Worm (Caenorhabditis elegans) whole organism, young adult: Measurements from ENCODE around the gene mlk-1.
"Not testable (repeated sequence)": the region's sequence is repeated elsewhere in the genome, so short reads cannot be mapped to it uniquely, and the experiment has no call there.

Source experiments
- B0035.1 ChIP-seq: sonication (generic microtip); optimal IDR thresholded peaks from 2 replicates; lab custom pipeline; 2016; ENCODE audit warnings: missing genetic modification characterization, mild to moderate bottlenecking, missing compliant biosample characterization, missing genotype, missing genetic modification reagents
- C06A6.2 ChIP-seq: fragments of 200-800 bp; sonication (Bioruptor generic); conservative IDR thresholded peaks from 2 replicates; pipeline ENCODE4 v1.3.6; 2022; ENCODE audit warnings: missing genetic modification characterization, missing compliant biosample characterization
- D2030.7 ChIP-seq: fragments of 200-800 bp; sonication (Bioruptor generic); IDR thresholded peaks from 2 replicates; pipeline ENCODE4 v1.3.6; 2022; ENCODE audit warnings: missing genetic modification reagents, missing genetic modification characterization, missing compliant biosample characterization
- F33H1.4 ChIP-seq: fragments of 200-800 bp; sonication (Bioruptor generic); IDR thresholded peaks from 2 replicates; pipeline ENCODE4 v1.3.6; 2022; ENCODE audit warnings: missing genetic modification reagents, missing genetic modification characterization, missing compliant biosample characterization
- Y53G8AR.9 ChIP-seq: fragments of 200-800 bp; sonication (Bioruptor generic); conservative IDR thresholded peaks from 2 replicates; pipeline ENCODE4 v1.3.6; 2022; ENCODE audit warnings: missing genetic modification reagents, missing genetic modification characterization, missing compliant biosample characterization
- Y56A3A.18 ChIP-seq: fragments of 200-800 bp; sonication (Bioruptor generic); IDR thresholded peaks from 2 replicates; pipeline ENCODE4 v1.3.6; 2022; ENCODE audit warnings: missing genetic modification reagents, missing genetic modification characterization, missing compliant biosample characterization
- Y67H2A.10 ChIP-seq: fragments of 200-800 bp; sonication (Bioruptor generic); conservative IDR thresholded peaks from 2 replicates; pipeline ENCODE4 v1.3.6; 2022; ENCODE audit warnings: missing genetic modification reagents, missing genetic modification characterization, missing compliant biosample characterization
- ama-1 ChIP-seq, 3 experiments: fragments of 150-350 bp in 1 of 3; sonication (generic microtip) in 2 of 3; optimal IDR thresholded peaks; 2 replicates each; lab custom pipeline; 2014 to 2018; ENCODE audit warnings: missing biosample characterization in 2 of 3, missing genetic modification characterization in 2 of 3, missing genetic modification reagents in 2 of 3
- attf-3 ChIP-seq: fragments of 200-800 bp; sonication (Bioruptor generic); conservative IDR thresholded peaks from 2 replicates; pipeline ENCODE4 v1.3.6; 2022; ENCODE audit warnings: missing genetic modification reagents, missing genetic modification characterization, missing compliant biosample characterization
- cebp-1 ChIP-seq, 2 experiments: fragments of 200-800 bp in 1 of 2; sonication (Bioruptor generic) in 1 of 2; sonication (generic microtip) in 1 of 2; IDR thresholded peaks in 1 of 2; optimal IDR thresholded peaks in 1 of 2; 2 replicates each; pipeline versions ENCODE4 v1.3.6 to Lab custom; 2017 to 2022; ENCODE audit warnings: missing compliant biosample characterization in 2 of 2, missing genetic modification characterization in 2 of 2, mild to moderate bottlenecking in 1 of 2, missing genetic modification reagents in 1 of 2, moderate library complexity in 1 of 2
- ceh-27 ChIP-seq: fragments of 200-800 bp; sonication (Bioruptor generic); optimal IDR thresholded peaks from 2 replicates; lab custom pipeline; 2018; ENCODE audit warnings: mild to moderate bottlenecking, missing genetic modification characterization, moderate library complexity, missing compliant biosample characterization
- efl-1 ChIP-seq: fragments of 150-350 bp; optimal IDR thresholded peaks from 2 replicates; lab custom pipeline; 2014; ENCODE audit warnings: missing biosample characterization, missing genetic modification reagents, missing genetic modification characterization
- egl-18 ChIP-seq: fragments of 200-800 bp; sonication (Bioruptor generic); IDR thresholded peaks from 2 replicates; pipeline ENCODE4 v1.3.6; 2022; ENCODE audit warnings: missing genetic modification reagents, missing genetic modification characterization, missing compliant biosample characterization
- egrh-3 ChIP-seq: fragments of 200-800 bp; sonication (Bioruptor generic); IDR thresholded peaks from 2 replicates; pipeline ENCODE4 v1.3.6; 2022; ENCODE audit warnings: missing genetic modification reagents, missing genetic modification characterization, missing compliant biosample characterization
- ekl-4 ChIP-seq: fragments of 200-800 bp; sonication (Bioruptor generic); IDR thresholded peaks from 2 replicates; pipeline ENCODE4 v1.3.6; 2022; ENCODE audit warnings: missing genetic modification reagents, missing genetic modification characterization, missing compliant biosample characterization
- him-1 ChIP-seq: sonication (generic microtip); optimal IDR thresholded peaks from 2 replicates; lab custom pipeline; 2016; ENCODE audit warnings: missing genotype, missing genetic modification reagents, missing genetic modification characterization, missing compliant biosample characterization
- hmg-1.2 ChIP-seq: fragments of 200-800 bp; sonication (Bioruptor generic); IDR thresholded peaks from 2 replicates; pipeline ENCODE4 v1.3.6; 2022; ENCODE audit warnings: missing genetic modification reagents, missing genetic modification characterization, missing compliant biosample characterization
- hmg-20 ChIP-seq: fragments of 200-800 bp; sonication (Bioruptor generic); IDR thresholded peaks from 2 replicates; pipeline ENCODE4 v1.3.6; 2022; ENCODE audit warnings: missing genetic modification reagents, missing genetic modification characterization, missing compliant biosample characterization
- hsf-1 ChIP-seq: fragments of 200-800 bp; sonication (Bioruptor generic); IDR thresholded peaks from 2 replicates; pipeline ENCODE4 v1.3.6; 2022; ENCODE audit warnings: missing genetic modification reagents, missing genetic modification characterization, missing compliant biosample characterization
- lin-26 ChIP-seq: fragments of 200-800 bp; sonication (Bioruptor generic); IDR thresholded peaks from 2 replicates; pipeline ENCODE4 v1.3.6; 2022; ENCODE audit warnings: missing genetic modification reagents, missing genetic modification characterization, missing compliant biosample characterization
- lsl-1 ChIP-seq: fragments of 200-800 bp; sonication (Bioruptor generic); optimal IDR thresholded peaks from 2 replicates; lab custom pipeline; 2018; ENCODE audit warnings: mild to moderate bottlenecking, missing genetic modification characterization, moderate library complexity, missing compliant biosample characterization
- madf-3 ChIP-seq: fragments of 200-800 bp; sonication (Bioruptor generic); IDR thresholded peaks from 2 replicates; pipeline ENCODE4 v1.3.6; 2022; ENCODE audit warnings: missing genetic modification reagents, missing genetic modification characterization, missing compliant biosample characterization
- madf-8 ChIP-seq: fragments of 200-800 bp; sonication (Bioruptor generic); conservative IDR thresholded peaks from 2 replicates; pipeline ENCODE4 v1.3.6; 2022; ENCODE audit warnings: missing genetic modification reagents, missing genetic modification characterization, missing compliant biosample characterization
- nfyb-1 ChIP-seq: fragments of 200-800 bp; sonication (Bioruptor generic); IDR thresholded peaks from 2 replicates; pipeline ENCODE4 v1.3.6; 2022; ENCODE audit warnings: missing genetic modification reagents, missing genetic modification characterization, missing compliant biosample characterization
- nhr-120 ChIP-seq: fragments of 200-800 bp; sonication (Bioruptor generic); IDR thresholded peaks from 2 replicates; pipeline ENCODE4 v1.3.6; 2022; ENCODE audit warnings: missing genetic modification characterization, missing compliant biosample characterization
- nhr-179 ChIP-seq: sonication (generic microtip); optimal IDR thresholded peaks from 2 replicates; lab custom pipeline; 2016; ENCODE audit warnings: mild to moderate bottlenecking, missing genetic modification characterization, missing compliant biosample characterization
- rcor-1 ChIP-seq: fragments of 200-800 bp; sonication (Bioruptor generic); IDR thresholded peaks from 2 replicates; pipeline ENCODE4 v1.3.6; 2022; ENCODE audit warnings: missing genetic modification reagents, missing genetic modification characterization, missing compliant biosample characterization
- rec-8 ChIP-seq, 2 experiments: sonication (generic microtip); optimal IDR thresholded peaks; 2 replicates each; lab custom pipeline; 2016; ENCODE audit warnings: mild to moderate bottlenecking in 2 of 2, missing genetic modification characterization in 2 of 2, missing genetic modification reagents in 2 of 2, missing genotype in 2 of 2, missing biosample characterization in 1 of 2, missing compliant biosample characterization in 1 of 2, moderate library complexity in 1 of 2
- repo-1 ChIP-seq: sonication (generic microtip); optimal IDR thresholded peaks from 2 replicates; lab custom pipeline; 2017; ENCODE audit warnings: mild to moderate bottlenecking, missing genetic modification characterization, missing compliant biosample characterization
- sdz-38 ChIP-seq: sonication (generic microtip); optimal IDR thresholded peaks from 2 replicates; lab custom pipeline; 2016; ENCODE audit warnings: missing genotype, missing genetic modification characterization, missing compliant biosample characterization
- sea-2 ChIP-seq: fragments of 200-800 bp; sonication (Bioruptor generic); IDR thresholded peaks from 2 replicates; pipeline ENCODE4 v1.3.6; 2022; ENCODE audit warnings: missing genetic modification characterization, missing compliant biosample characterization
- xnd-1 ChIP-seq: sonication (generic microtip); optimal IDR thresholded peaks from 2 replicates; lab custom pipeline; 2016; ENCODE audit warnings: missing genotype, missing genetic modification reagents, missing genetic modification characterization, missing compliant biosample characterization
- ztf-28 ChIP-seq: fragments of 200-800 bp; sonication (Bioruptor generic); IDR thresholded peaks from 2 replicates; pipeline ENCODE4 v1.3.6; 2022; ENCODE audit warnings: missing genetic modification reagents, missing genetic modification characterization, missing compliant biosample characterization

mlk-1 gene

ce11 chrV:5047230-5047629, 17.4 kb downstream of the mlk-1 start (continued):
- TF ChIP-seq hmg-20 (peak; percentile 81; the same call in 1 of the 2 replicates), nfyb-1 (GFP tag; lab: Robert Waterston, UW) (peak; percentile 93), egl-18 (GFP tag; lab: Robert Waterston, UW) (peak; percentile 83), Y67H2A.10 (GFP tag; lab: Robert Waterston, UW) (0 out of 2 replicates have a peak, but pooled peaks have one; percentile 38), cebp-1 (GFP tag; IDR thresholded peaks at IDR 0.05; lab: Robert Waterston, UW) (peak; percentile 66; the same call in 1 of the 2 replicates), rcor-1 (GFP tag; lab: Robert Waterston, UW) (peak; percentile 86), hsf-1 (GFP tag; lab: Robert Waterston, UW) (peak; percentile 25; the same call in 1 of the 2 replicates), egrh-3 (peak; percentile 87), ztf-28 (peak; percentile 83), madf-8 (GFP tag; lab: Robert Waterston, UW) (peak; percentile 60), Y53G8AR.9 (GFP tag; lab: Robert Waterston, UW) (peak; percentile 77), sea-2 (peak; percentile 82; the same call in 1 of the 2 replicates), D2030.7 (GFP tag; lab: Robert Waterston, UW) (peak; percentile 78), lin-26 (peak; percentile 66; the same call in 1 of the 2 replicates)
- not testable (repeated sequence) for TF ChIP-seq cebp-1 (tag; optimal IDR thresholded peaks at IDR 0.05; lab: Kevin White, UChicago)

- TF ChIP-seq attf-3 (GFP tag; lab: Robert Waterston, UW) (no peak), Y56A3A.18 (GFP tag; lab: Robert Waterston, UW) (no peak), F33H1.4 (GFP tag; lab: Robert Waterston, UW) (peak; percentile 60), lsl-1 (GFP tag; lab: Kevin White, UChicago) (peak; percentile 42), madf-8 (GFP tag; lab: Robert Waterston, UW) (peak; percentile 68), rec-8 (tag; optimal IDR thresholded peaks at IDR 0.05; lab: Kevin White, UChicago) (no peak), C06A6.2 (GFP tag; lab: Robert Waterston, UW) (no peak), him-1 (tag; lab: Kevin White, UChicago) (no peak), xnd-1 (tag; lab: Kevin White, UChicago) (peak; percentile 58), B0035.1 (tag; lab: Kevin White, UChicago) (no peak), sea-2 (no peak)
- TF ChIP-seq, all 124 proteins: peak for 4
Observed at ce11 chrV:5046558-5046957, 18.1 kb downstream of the mlk-1 start.

- TF ChIP-seq nhr-120 (no peak), ama-1 (optimal IDR thresholded peaks at IDR 0.05; lab: Kevin White, UChicago) (no peak), ama-1 (GFP tag; optimal IDR thresholded peaks at IDR 0.05; lab: Kevin White, UChicago) (no peak), efl-1 (no peak), ekl-4 (GFP tag; lab: Robert Waterston, UW) (no peak), him-1 (tag; lab: Kevin White, UChicago) (no peak), ceh-27 (GFP tag; lab: Kevin White, UChicago) (no peak), sdz-38 (tag; lab: Kevin White, UChicago) (no peak), repo-1 (no peak), C06A6.2 (GFP tag; lab: Robert Waterston, UW) (no peak)
Observed at ce11 chrV:5046103-5046502, 18.5 kb downstream of the mlk-1 start, which contains the start of gene exc-14. Gene exc-14, minus strand, starts transcription at chrV:5046203.

ce11 chrV:5040925-5041324, 23.7 kb downstream of the mlk-1 start, which contains the start of gene K11D12.8:
Gene K11D12.8, minus strand, starts transcription at chrV:5041001.
- no peak for TF ChIP-seq madf-3 (GFP tag; lab: Robert Waterston, UW)
- TF ChIP-seq nhr-179 (tag; lab: Kevin White, UChicago): no peak
- no peak for TF ChIP-seq hmg-1.2 (GFP tag; lab: Robert Waterston, UW)
